Worm (Caenorhabditis elegans) whole organism, late embryonic: ENCODE results near the gene T28A11.19.

Experiments
- C08G9.2 ChIP-seq: sonication (generic microtip); optimal IDR thresholded peaks from 2 replicates; lab custom pipeline; 2016; ENCODE audit warnings: mild to moderate bottlenecking, missing genetic modification characterization, moderate library complexity, missing compliant biosample characterization
- F13H6.1 ChIP-seq: sonication (generic microtip); optimal IDR thresholded peaks from 2 replicates; lab custom pipeline; 2016; ENCODE audit warnings: missing genetic modification characterization, missing compliant biosample characterization
- K02D7.2 ChIP-seq: sonication (generic microtip); optimal IDR thresholded peaks from 2 replicates; lab custom pipeline; 2017; ENCODE audit warnings: mild to moderate bottlenecking, missing genetic modification characterization, missing compliant biosample characterization
- T23F11.4 ChIP-seq: fragments of 200-800 bp; sonication (Bioruptor generic); optimal IDR thresholded peaks from 2 replicates; lab custom pipeline; 2018; ENCODE audit warnings: mild to moderate bottlenecking, missing genetic modification characterization, missing compliant biosample characterization
- Y22D7AL.16 ChIP-seq: sonication (generic microtip); optimal IDR thresholded peaks from 2 replicates; lab custom pipeline; 2016; ENCODE audit warnings: missing genetic modification characterization, missing compliant biosample characterization
- ahr-1 ChIP-seq: sonication (generic microtip); optimal IDR thresholded peaks from 2 replicates; lab custom pipeline; 2016; ENCODE audit warnings: missing genetic modification characterization, missing compliant biosample characterization
- ama-1 ChIP-seq: fragments of 150-350 bp; optimal IDR thresholded peaks from 2 replicates; lab custom pipeline; 2014
- ceh-19 ChIP-seq: fragments of 200-800 bp; sonication (Bioruptor generic); optimal IDR thresholded peaks from 2 replicates; lab custom pipeline; 2018; ENCODE audit warnings: mild to moderate bottlenecking, missing genetic modification characterization, missing compliant biosample characterization
- ceh-2 ChIP-seq: sonication (generic microtip); optimal IDR thresholded peaks from 2 replicates; lab custom pipeline; 2016; ENCODE audit warnings: missing genotype, missing genetic modification characterization, missing compliant biosample characterization
- ceh-22 ChIP-seq: sonication (generic microtip); optimal IDR thresholded peaks from 2 replicates; lab custom pipeline; 2017; ENCODE audit warnings: missing biosample characterization, missing genetic modification characterization
- ceh-24 ChIP-seq: sonication (generic microtip); optimal IDR thresholded peaks from 2 replicates; lab custom pipeline; 2016; ENCODE audit warnings: mild to moderate bottlenecking, missing genetic modification characterization, missing compliant biosample characterization
- ceh-30 ChIP-seq: fragments of 150-350 bp; optimal IDR thresholded peaks from 2 replicates; lab custom pipeline; 2014; ENCODE audit warnings: missing biosample characterization, missing genetic modification characterization
- ceh-31 ChIP-seq: sonication (generic microtip); optimal IDR thresholded peaks from 2 replicates; lab custom pipeline; 2016; ENCODE audit warnings: missing genetic modification characterization, missing compliant biosample characterization
- ceh-34 ChIP-seq: sonication (generic microtip); optimal IDR thresholded peaks from 2 replicates; lab custom pipeline; 2016; ENCODE audit warnings: mild to moderate bottlenecking, missing genetic modification characterization, missing compliant biosample characterization
- ceh-45 ChIP-seq: fragments of 200-800 bp; sonication (Bioruptor generic); IDR thresholded peaks from 2 replicates; pipeline ENCODE4 v1.3.6; 2022; ENCODE audit warnings: missing genetic modification reagents, missing genetic modification characterization, missing compliant biosample characterization
- ceh-9 ChIP-seq: sonication (generic microtip); optimal IDR thresholded peaks from 2 replicates; lab custom pipeline; 2016; ENCODE audit warnings: mild to moderate bottlenecking, missing genetic modification characterization, inconsistent platforms, missing compliant biosample characterization
- dve-1 ChIP-seq: sonication (generic microtip); optimal IDR thresholded peaks from 2 replicates; lab custom pipeline; 2017; ENCODE audit warnings: antibody characterized with exemption, mild to moderate bottlenecking, missing genetic modification characterization, missing compliant biosample characterization
- elt-2 ChIP-seq: sonication (generic microtip); optimal IDR thresholded peaks from 2 replicates; lab custom pipeline; 2016; ENCODE audit warnings: missing genetic modification reagents, missing genetic modification characterization, missing compliant biosample characterization
- elt-4 ChIP-seq: sonication (generic microtip); optimal IDR thresholded peaks from 2 replicates; lab custom pipeline; 2016; ENCODE audit warnings: missing genetic modification characterization, missing compliant biosample characterization
- ets-4 ChIP-seq: sonication (generic microtip); optimal IDR thresholded peaks from 2 replicates; lab custom pipeline; 2016; ENCODE audit warnings: missing genetic modification characterization, missing compliant biosample characterization
- eyg-1 ChIP-seq: sonication (generic microtip); optimal IDR thresholded peaks from 2 replicates; lab custom pipeline; 2016; ENCODE audit warnings: missing genotype, missing genetic modification characterization, missing compliant biosample characterization
- fax-1 ChIP-seq: sonication (generic microtip); optimal IDR thresholded peaks from 2 replicates; lab custom pipeline; 2016; ENCODE audit warnings: missing genotype, missing genetic modification characterization, missing compliant biosample characterization
- fkh-10 ChIP-seq: fragments of 150-350 bp; optimal IDR thresholded peaks from 2 replicates; lab custom pipeline; 2014; ENCODE audit warnings: missing biosample characterization, missing genetic modification reagents, missing genetic modification characterization
- fkh-6 ChIP-seq: sonication (generic microtip); optimal IDR thresholded peaks from 2 replicates; lab custom pipeline; 2016; ENCODE audit warnings: missing genetic modification characterization, missing compliant biosample characterization
- gmeb-2 ChIP-seq: sonication (generic microtip); optimal IDR thresholded peaks from 2 replicates; lab custom pipeline; 2016; ENCODE audit warnings: missing genetic modification characterization, inconsistent platforms, missing compliant biosample characterization
- hlh-13 ChIP-seq: fragments of 200-800 bp; sonication (Bioruptor generic); optimal IDR thresholded peaks from 2 replicates; lab custom pipeline; 2018; ENCODE audit warnings: mild to moderate bottlenecking, missing genetic modification characterization, missing compliant biosample characterization
- hlh-15 ChIP-seq: sonication (generic microtip); optimal IDR thresholded peaks from 2 replicates; lab custom pipeline; 2016; ENCODE audit warnings: missing genetic modification characterization, missing compliant biosample characterization
- lim-6 ChIP-seq: sonication (generic microtip); optimal IDR thresholded peaks from 2 replicates; lab custom pipeline; 2016; ENCODE audit warnings: missing genetic modification characterization, missing compliant biosample characterization
- mec-3 ChIP-seq: sonication (generic microtip); optimal IDR thresholded peaks from 2 replicates; lab custom pipeline; 2016; ENCODE audit warnings: borderline replicate concordance, missing genetic modification characterization, missing compliant biosample characterization
- nhr-232 ChIP-seq: sonication (generic microtip); optimal IDR thresholded peaks from 2 replicates; lab custom pipeline; 2016; ENCODE audit warnings: missing genetic modification characterization, missing compliant biosample characterization
- npax-4 ChIP-seq: sonication (generic microtip); optimal IDR thresholded peaks from 2 replicates; lab custom pipeline; 2016; ENCODE audit warnings: missing genetic modification characterization, missing compliant biosample characterization
- pag-3 ChIP-seq: sonication (generic microtip); optimal IDR thresholded peaks from 2 replicates; lab custom pipeline; 2016; ENCODE audit warnings: missing compliant biosample characterization, missing genetic modification characterization, borderline replicate concordance
- pat-9 ChIP-seq: fragments of 200-800 bp; sonication (Bioruptor generic); optimal IDR thresholded peaks from 2 replicates; lab custom pipeline; 2018; ENCODE audit warnings: mild to moderate bottlenecking, missing genetic modification characterization, moderate library complexity, missing compliant biosample characterization
- pax-1 ChIP-seq: fragments of 150-350 bp; optimal IDR thresholded peaks from 2 replicates; lab custom pipeline; 2014; ENCODE audit warnings: missing biosample characterization, missing genetic modification characterization
- pqm-1 ChIP-seq: sonication (generic microtip); optimal IDR thresholded peaks from 2 replicates; lab custom pipeline; 2016; ENCODE audit warnings: missing genetic modification characterization, missing compliant biosample characterization
- pros-1 ChIP-seq: fragments of 150-350 bp; optimal IDR thresholded peaks from 2 replicates; lab custom pipeline; 2014; ENCODE audit warnings: missing biosample characterization, missing genetic modification reagents, missing genetic modification characterization
- rnt-1 ChIP-seq: sonication (generic microtip); optimal IDR thresholded peaks from 2 replicates; lab custom pipeline; 2016; ENCODE audit warnings: missing genetic modification characterization, missing compliant biosample characterization
- sdc-2 ChIP-seq: sonication (generic microtip); optimal IDR thresholded peaks from 2 replicates; lab custom pipeline; 2016; ENCODE audit warnings: missing genotype, missing genetic modification characterization, missing compliant biosample characterization
- sox-2 ChIP-seq: fragments of 200-800 bp; sonication (Bioruptor generic); IDR thresholded peaks from 2 replicates; pipeline ENCODE4 v1.3.6; 2022; ENCODE audit warnings: missing genetic modification reagents, missing genetic modification characterization, missing compliant biosample characterization
- sox-4 ChIP-seq: sonication (generic microtip); optimal IDR thresholded peaks from 2 replicates; lab custom pipeline; 2017; ENCODE audit warnings: mild to moderate bottlenecking, missing genetic modification characterization, inconsistent platforms, missing compliant biosample characterization
- tbx-7 ChIP-seq: sonication (generic microtip); optimal IDR thresholded peaks from 2 replicates; lab custom pipeline; 2016; ENCODE audit warnings: missing genotype, missing genetic modification characterization, missing compliant biosample characterization
- ttx-3 ChIP-seq: sonication (generic microtip); optimal IDR thresholded peaks from 2 replicates; lab custom pipeline; 2016; ENCODE audit warnings: missing genetic modification reagents, missing genetic modification characterization, missing compliant biosample characterization
- unc-3 ChIP-seq, 2 experiments: fragments of 200-800 bp in 1 of 2; sonication (Bioruptor generic) in 1 of 2; sonication (generic microtip) in 1 of 2; conservative IDR thresholded peaks in 1 of 2; optimal IDR thresholded peaks in 1 of 2; 2 replicates each; pipeline versions ENCODE4 v1.3.6 to Lab custom; 2016 to 2022; ENCODE audit warnings: missing compliant biosample characterization in 2 of 2, missing genetic modification characterization in 2 of 2, missing genetic modification reagents in 1 of 2
- unc-55 ChIP-seq: sonication (generic microtip); optimal IDR thresholded peaks from 2 replicates; lab custom pipeline; 2017; ENCODE audit warnings: missing biosample characterization, missing genetic modification reagents, missing genetic modification characterization

The T28A11.19 gene

DNA sequence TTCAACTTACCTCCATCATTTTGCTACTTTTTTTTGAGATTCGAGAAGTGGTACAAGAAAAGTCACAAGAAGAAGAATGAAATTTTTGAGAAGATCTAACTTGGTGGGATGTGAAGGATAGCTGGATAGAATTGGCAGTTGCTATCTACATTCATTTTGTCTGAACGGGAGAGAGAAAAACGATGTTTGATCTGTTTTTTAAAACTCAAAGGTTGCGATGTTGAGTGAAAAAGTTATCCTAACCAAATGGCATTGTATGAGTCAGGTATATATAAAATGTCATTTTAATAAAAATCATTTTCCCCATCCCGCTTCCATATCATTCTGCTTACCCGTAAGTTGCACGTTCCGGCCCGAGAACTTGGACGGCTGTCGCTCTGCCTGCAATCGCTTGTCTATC is 20.0 kb upstream of the T28A11.19 start, which contains the start of gene F35F10.6:
Gene F35F10.6, minus strand, starts transcription at position 101 of the 400 bp plus-strand sequence.
- no peak for TF ChIP-seq ceh-22 (tag; lab: Kevin White, UChicago)
- TF ChIP-seq C08G9.2, result no peak
- TF ChIP-seq ceh-19 (GFP tag; lab: Kevin White, UChicago), result no peak
- TF ChIP-seq unc-55 (GFP tag; lab: Kevin White, UChicago), result no peak
- TF ChIP-seq sox-4 (tag; lab: Kevin White, UChicago), result no peak
- TF ChIP-seq elt-2 (tag; lab: Kevin White, UChicago), result no peak
- no peak for TF ChIP-seq fkh-10 (GFP tag; lab: Kevin White, UChicago)
- no peak for TF ChIP-seq Y22D7AL.16 (tag; lab: Kevin White, UChicago)
- no peak for TF ChIP-seq gmeb-2 (tag; lab: Kevin White, UChicago)
- no peak for TF ChIP-seq rnt-1 (tag; lab: Kevin White, UChicago)
- TF ChIP-seq ceh-45 (GFP tag; lab: Robert Waterston, UW), result no peak
- no peak for TF ChIP-seq K02D7.2 (tag; lab: Kevin White, UChicago)
- TF ChIP-seq, all 69 proteins: peak for 0

DNA sequence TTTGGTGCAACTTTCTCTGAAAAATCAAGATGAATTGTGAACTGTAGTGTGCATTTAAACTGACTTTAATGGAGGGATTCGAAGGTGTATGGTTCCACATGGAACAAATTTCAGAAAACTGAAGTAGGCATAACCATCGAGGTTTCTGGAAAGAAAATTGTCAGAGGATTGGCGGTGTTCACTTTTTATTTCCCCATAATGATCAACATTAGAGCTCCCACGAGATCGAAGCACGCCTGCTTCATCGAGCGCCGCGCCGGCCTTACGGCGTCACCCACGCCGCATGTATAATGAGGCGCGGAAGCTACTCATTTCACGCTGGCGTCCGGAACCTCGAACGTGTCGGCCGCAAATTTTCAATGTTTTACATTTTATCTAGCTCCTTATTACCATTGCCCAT is 18.8 kb upstream of the T28A11.19 start:
- TF ChIP-seq pax-1 (no peak), pqm-1 (tag; lab: Kevin White, UChicago) (no peak), mec-3 (tag; lab: Kevin White, UChicago) (no peak), hlh-13 (no peak), pat-9 (no peak), nhr-232 (no peak), pros-1 (tag; lab: Kevin White, UChicago) (no peak), ceh-34 (tag; lab: Kevin White, UChicago) (no peak)
- TF ChIP-seq, all 69 proteins: peak for 0

DNA sequence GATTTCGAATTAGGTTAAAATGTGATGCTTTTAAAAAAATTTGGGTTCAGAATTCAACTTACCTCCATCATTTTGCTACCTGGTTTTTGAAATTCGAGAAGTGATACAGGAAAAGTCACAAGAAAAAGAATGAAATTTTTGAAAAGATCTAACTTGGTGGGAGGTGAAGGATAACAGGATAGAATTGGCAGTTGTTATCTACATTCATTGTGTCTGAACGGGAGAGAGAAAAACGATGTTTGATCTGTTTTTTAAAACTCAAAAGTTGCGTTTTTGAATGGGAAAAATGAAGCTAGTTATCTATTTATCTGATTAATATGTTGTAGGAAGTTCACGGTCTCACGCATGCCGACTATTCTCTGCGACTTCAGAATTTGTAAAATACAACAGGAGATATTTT is 18.0 kb upstream of the T28A11.19 start, which contains the start of gene F35F10.7:
Gene F35F10.7, minus strand, starts transcription at position 101 of the 400 bp plus-strand sequence.
- TF ChIP-seq Y22D7AL.16 (tag; lab: Kevin White, UChicago) (no peak), sox-2 (GFP tag; lab: Robert Waterston, UW) (no peak), fkh-6 (tag; lab: Kevin White, UChicago) (no peak), ama-1 (lab: Kevin White, UChicago) (no peak), ceh-34 (tag; lab: Kevin White, UChicago) (no peak)

- no peak for TF ChIP-seq fax-1 (tag; lab: Kevin White, UChicago)
- TF ChIP-seq lim-6 (tag; lab: Kevin White, UChicago), result no peak
- no peak for TF ChIP-seq T23F11.4 (GFP tag; lab: Kevin White, UChicago)
- no peak for TF ChIP-seq eyg-1 (tag; lab: Kevin White, UChicago)
- no peak for TF ChIP-seq ceh-24 (tag; lab: Kevin White, UChicago)
- no peak for TF ChIP-seq nhr-232
- TF ChIP-seq ets-4 (tag; lab: Kevin White, UChicago), result no peak
- TF ChIP-seq rnt-1 (tag; lab: Kevin White, UChicago), result no peak
- no peak for TF ChIP-seq elt-2 (tag; lab: Kevin White, UChicago)
- no peak for TF ChIP-seq ceh-2
- no peak for TF ChIP-seq pat-9
- TF ChIP-seq Y22D7AL.16 (tag; lab: Kevin White, UChicago), result no peak
- no peak for TF ChIP-seq sdc-2 (tag; lab: Kevin White, UChicago)
- no peak for TF ChIP-seq tbx-7
- TF ChIP-seq pag-3, result no peak
- TF ChIP-seq elt-4 (tag; lab: Kevin White, UChicago), result no peak
- no peak for TF ChIP-seq pax-1
Measured at ce11 chrV:3284629-3285028, 15.3 kb upstream of the T28A11.19 start, which contains the start of gene F35F10.5. F35F10.5 (plus strand) TSS chrV:3284929.

- TF ChIP-seq unc-3 (GFP tag; conservative IDR thresholded peaks at IDR 0.05; lab: Robert Waterston, UW), result no peak
- no peak for TF ChIP-seq unc-3 (tag; optimal IDR thresholded peaks at IDR 0.05; lab: Kevin White, UChicago)
- no peak for TF ChIP-seq gmeb-2 (tag; lab: Kevin White, UChicago)
- TF ChIP-seq elt-4 (tag; lab: Kevin White, UChicago), result no peak
- no peak for TF ChIP-seq C08G9.2
- no peak for TF ChIP-seq pros-1 (tag; lab: Kevin White, UChicago)
- TF ChIP-seq hlh-15 (tag; lab: Kevin White, UChicago), result no peak
- TF ChIP-seq ceh-9 (tag; lab: Kevin White, UChicago), result no peak
- no peak for TF ChIP-seq npax-4
- no peak for TF ChIP-seq ahr-1 (tag; lab: Kevin White, UChicago)
- TF ChIP-seq sox-4 (tag; lab: Kevin White, UChicago), result no peak
- no peak for TF ChIP-seq fkh-6 (tag; lab: Kevin White, UChicago)
- TF ChIP-seq ttx-3 (tag; lab: Kevin White, UChicago), result no peak
- TF ChIP-seq ceh-30 (tag; lab: Kevin White, UChicago), result no peak
- no peak for TF ChIP-seq F13H6.1 (tag; lab: Kevin White, UChicago)
- TF ChIP-seq ceh-31, result no peak
- no peak for TF ChIP-seq pqm-1 (tag; lab: Kevin White, UChicago)
- no peak for TF ChIP-seq dve-1 (tag; lab: Kevin White, UChicago)
- no peak for TF ChIP-seq ets-4 (tag; lab: Kevin White, UChicago)
- no peak for TF ChIP-seq sox-2 (GFP tag; lab: Robert Waterston, UW)
Measured at ce11 chrV:3282957-3283356, 13.6 kb upstream of the T28A11.19 start, which contains the start of gene str-64. str-64 (plus strand) TSS chrV:3283257.
